Worm (Caenorhabditis elegans) whole organism, L4/young adult: ENCODE measurements around the gene C14E2.3.

ENCODE experiments used
- W03F9.2 ChIP-seq: fragments of 150-350 bp; optimal IDR thresholded peaks from 2 replicates; lab custom pipeline; 2014; ENCODE audit warnings: missing biosample characterization, missing genetic modification characterization
- dao-5 ChIP-seq: sonication (generic microtip); optimal IDR thresholded peaks from 2 replicates; lab custom pipeline; 2016; ENCODE audit warnings: missing genotype, missing genetic modification characterization, moderate library complexity, missing compliant biosample characterization
- him-1 ChIP-seq: sonication (generic microtip); optimal IDR thresholded peaks from 2 replicates; lab custom pipeline; 2016; ENCODE audit warnings: missing genotype, missing genetic modification reagents, missing genetic modification characterization, missing compliant biosample characterization

DNA sequence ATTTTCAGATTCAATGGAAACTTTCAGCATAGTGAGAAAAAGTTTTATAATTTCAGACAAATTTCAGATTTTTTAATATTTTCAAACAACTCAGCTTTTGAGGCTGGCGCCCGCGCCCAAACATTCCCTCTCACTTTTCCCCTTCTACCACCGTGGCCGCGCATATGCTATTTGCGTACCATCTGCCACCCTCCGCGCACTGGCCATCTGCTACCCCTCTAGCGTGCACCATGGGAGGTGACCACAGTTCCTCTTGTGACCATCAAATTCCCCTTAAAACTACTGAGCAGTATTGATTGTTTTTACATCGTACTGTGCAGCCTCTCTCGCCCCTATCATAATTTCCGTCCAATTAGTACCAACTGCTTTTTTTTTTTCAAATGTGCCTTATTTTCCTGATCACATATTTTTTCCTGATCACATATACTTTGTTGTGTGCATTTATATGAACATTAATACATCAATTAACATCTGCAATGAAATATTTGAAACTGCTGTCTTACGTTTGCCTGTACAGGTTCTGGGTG is 10.3 kb downstream of the C14E2.3 start, which contains the start of gene C14E2.11:
- TF ChIP-seq W03F9.2 (tag; lab: Kevin White, UChicago) = no peak
- TF ChIP-seq him-1 (tag; lab: Kevin White, UChicago) = no peak
- no peak for TF ChIP-seq dao-5
